Fruit fly (Drosophila melanogaster): ENCODE results near the gene CG14050.

The CG14050 gene

dm6 chrX:2319783-2320182 lies 6.2 kb downstream of the CG14050 start (continued):
- TF ChIP-seq hkb (optimal IDR thresholded peaks at IDR 0.05) (no peak), hkb (GFP tag; IDR thresholded peaks at IDR 0.05) (no peak), knrl (GFP tag; IDR thresholded peaks at IDR 0.05; ENCODE audit: partially characterized antibody) (no peak), Med (GFP tag) (peak; percentile 34), bbx (GFP tag; IDR thresholded peaks at IDR 0.05; ENCODE audit: partially characterized antibody) (no peak), CG3847 (GFP tag; IDR thresholded peaks at IDR 0.05) (no peak), CG6175 (GFP tag; IDR thresholded peaks at IDR 0.05) (no peak), Trl (optimal IDR thresholded peaks at IDR 0.05) (no peak), Trl (GFP tag; optimal IDR thresholded peaks at IDR 0.05) (no peak), CG15479 (GFP tag; optimal IDR thresholded peaks at IDR 0.05) (peak; percentile 17), crol (GFP tag; IDR thresholded peaks at IDR 0.05) (peak; percentile 58), Adf1 (GFP tag; IDR thresholded peaks at IDR 0.05) (peak; percentile 48; the same call in 1 of the 2 replicates), zen (tag; optimal IDR thresholded peaks at IDR 0.05) (peak; percentile 29), Vsx1 (GFP tag; optimal IDR thresholded peaks at IDR 0.05) (no peak), run (tag; optimal IDR thresholded peaks at IDR 0.05) (no peak), tup (GFP tag; optimal IDR thresholded peaks at IDR 0.05) (no peak), CG2199 (GFP tag; IDR thresholded peaks at IDR 0.05) (0 out of 3 replicates have a peak, but pooled peaks have one; percentile 38), trh (GFP tag; optimal IDR thresholded peaks at IDR 0.05) (no peak), Rx (GFP tag; IDR thresholded peaks at IDR 0.05) (no peak), org-1 (GFP tag; optimal IDR thresholded peaks at IDR 0.05) (no peak), tll (GFP tag; optimal IDR thresholded peaks at IDR 0.05) (peak in 1 of 2 experiments; percentile 25), Side (GFP tag; optimal IDR thresholded peaks at IDR 0.05) (no peak), HmgD (GFP tag; optimal IDR thresholded peaks at IDR 0.05) (no peak), cas (GFP tag; IDR thresholded peaks at IDR 0.05) (no peak), pan (optimal IDR thresholded peaks at IDR 0.05) (no peak), pan (GFP tag; optimal IDR thresholded peaks at IDR 0.05 in 1 of 2, IDR thresholded peaks at IDR 0.05 in 1 of 2) (no peak), slou (GFP tag; optimal IDR thresholded peaks at IDR 0.05) (no peak), Lhr (GFP tag; optimal IDR thresholded peaks at IDR 0.05) (no peak), cg (GFP tag; optimal IDR thresholded peaks at IDR 0.05) (peak; percentile 83), gsb-n (tag; optimal IDR thresholded peaks at IDR 0.05) (no peak), wor (GFP tag; IDR thresholded peaks at IDR 0.05) (no peak), NC2α (GFP tag; optimal IDR thresholded peaks at IDR 0.05) (no peak), CG10431 (GFP tag; optimal IDR thresholded peaks at IDR 0.05) (no peak), Oli (tag; optimal IDR thresholded peaks at IDR 0.05) (no peak), CG10366 (GFP tag; IDR thresholded peaks at IDR 0.05) (no peak), CG10267 (tag; optimal IDR thresholded peaks at IDR 0.05) (no peak), Hey (tag; optimal IDR thresholded peaks at IDR 0.05) (no peak), ase (GFP tag; IDR thresholded peaks at IDR 0.05) (no peak), wek (GFP tag; optimal IDR thresholded peaks at IDR 0.05) (no peak), cato (GFP tag; optimal IDR thresholded peaks at IDR 0.05; ENCODE audit: borderline replicate concordance) (no peak), twi (tag; optimal IDR thresholded peaks at IDR 0.05) (peak; percentile 44), onecut (GFP tag; IDR thresholded peaks at IDR 0.05) (peak; percentile 25; the same call in 1 of the 2 replicates), br (optimal IDR thresholded peaks at IDR 0.05) (no peak), CG3163 (GFP tag; optimal IDR thresholded peaks at IDR 0.05) (no peak), Kr (GFP tag; optimal IDR thresholded peaks at IDR 0.05) (peak; percentile 63), ato (GFP tag; IDR thresholded peaks at IDR 0.05; ENCODE audit: partially characterized antibody) (no peak), CG6654 (GFP tag; optimal IDR thresholded peaks at IDR 0.05) (no peak), CG8924 (tag; optimal IDR thresholded peaks at IDR 0.05) (peak; percentile 8), CG6254 (GFP tag; optimal IDR thresholded peaks at IDR 0.05) (no peak), CG17612 (GFP tag; IDR thresholded peaks at IDR 0.05) (no peak), danr (GFP tag; IDR thresholded peaks at IDR 0.05) (no peak), yki (optimal IDR thresholded peaks at IDR 0.05) (no peak), Chrac-16 (GFP tag; optimal IDR thresholded peaks at IDR 0.05) (no peak)
